Worm (Caenorhabditis elegans): ENCODE data around the gene Y50D4A.4.

Gene Y50D4A.4

ce11 chrV:1155914-1156313 lies 40.0 kb downstream of the Y50D4A.4 start, which contains the start of gene cmd-1:
TSS of gene cmd-1 (plus strand) at chrV:1156271.
- no peak for TF ChIP-seq K09A11.1 (tag; optimal IDR thresholded peaks at IDR 0.05; ENCODE audit: insufficient read depth)
- peak; percentile 12 for TF ChIP-seq unc-55 (GFP tag; optimal IDR thresholded peaks at IDR 0.05)

- peak; percentile 76 for TF ChIP-seq unc-42 (tag; optimal IDR thresholded peaks at IDR 0.05)
- no peak for TF ChIP-seq mec-3 (tag; optimal IDR thresholded peaks at IDR 0.05; ENCODE audit: borderline replicate concordance)
- no peak for TF ChIP-seq dve-1 (tag; optimal IDR thresholded peaks at IDR 0.05)
- TF ChIP-seq unc-55 (GFP tag; optimal IDR thresholded peaks at IDR 0.05) = no peak
- no peak for TF ChIP-seq ets-4 (tag; optimal IDR thresholded peaks at IDR 0.05)
- TF ChIP-seq tbx-2 (tag; optimal IDR thresholded peaks at IDR 0.05) = no peak
- TF ChIP-seq sdc-2 (tag; optimal IDR thresholded peaks at IDR 0.05) = no peak
- TF ChIP-seq che-1 (tag; optimal IDR thresholded peaks at IDR 0.05) = no peak
Observed at ce11 chrV:1154472-1155278, 41.3 kb downstream of the Y50D4A.4 start.

ce11 chrV:1153925-1154324 lies 42.0 kb downstream of the Y50D4A.4 start:
- no peak for TF ChIP-seq mec-3 (tag; optimal IDR thresholded peaks at IDR 0.05; ENCODE audit: borderline replicate concordance)
- peak; percentile 41 for TF ChIP-seq ceh-18 (tag; optimal IDR thresholded peaks at IDR 0.05)
- TF ChIP-seq hlh-15 (tag; optimal IDR thresholded peaks at IDR 0.05) = no peak
- TF ChIP-seq pat-9 (tag; optimal IDR thresholded peaks at IDR 0.05) = no peak
- no peak for TF ChIP-seq C38D4.7 (GFP tag; optimal IDR thresholded peaks at IDR 0.05)
- no peak for TF ChIP-seq ceh-30 (tag; optimal IDR thresholded peaks at IDR 0.05)
- TF ChIP-seq tbx-7 (tag; optimal IDR thresholded peaks at IDR 0.05) = no peak
- no peak for TF ChIP-seq pha-2 (tag; optimal IDR thresholded peaks at IDR 0.05)
- TF ChIP-seq fax-1 (tag; optimal IDR thresholded peaks at IDR 0.05) = no peak
- TF ChIP-seq K02D7.2 (tag; optimal IDR thresholded peaks at IDR 0.05) = no peak
- no peak for TF ChIP-seq ceh-2 (tag; optimal IDR thresholded peaks at IDR 0.05)
- TF ChIP-seq elt-4 (tag; optimal IDR thresholded peaks at IDR 0.05) = no peak
- TF ChIP-seq hlh-13 (GFP tag; optimal IDR thresholded peaks at IDR 0.05) = no peak
- no peak for TF ChIP-seq Y22D7AL.16 (tag; optimal IDR thresholded peaks at IDR 0.05)
- no peak for TF ChIP-seq elt-2 (tag; optimal IDR thresholded peaks at IDR 0.05)
- no peak for TF ChIP-seq ceh-24 (tag; optimal IDR thresholded peaks at IDR 0.05)
- no peak for TF ChIP-seq unc-55 (GFP tag; optimal IDR thresholded peaks at IDR 0.05)
- TF ChIP-seq T23F11.4 (GFP tag; optimal IDR thresholded peaks at IDR 0.05) = no peak
- TF ChIP-seq zip-5 (tag; optimal IDR thresholded peaks at IDR 0.05) = no peak
- TF ChIP-seq pha-4 (tag; optimal IDR thresholded peaks at IDR 0.05) = no peak
- TF ChIP-seq F13H6.1 (tag; optimal IDR thresholded peaks at IDR 0.05) = peak; percentile 46
- no peak for TF ChIP-seq npax-4 (tag; optimal IDR thresholded peaks at IDR 0.05)
- no peak for TF ChIP-seq ref-2 (tag; optimal IDR thresholded peaks at IDR 0.05)
- TF ChIP-seq ceh-14 (tag; optimal IDR thresholded peaks at IDR 0.05) = peak; percentile 68
- TF ChIP-seq hlh-8 (tag; optimal IDR thresholded peaks at IDR 0.05) = no peak
- no peak for TF ChIP-seq nhr-232 (tag; optimal IDR thresholded peaks at IDR 0.05)
- TF ChIP-seq ceh-9 (tag; optimal IDR thresholded peaks at IDR 0.05) = no peak
- TF ChIP-seq dmd-4 (tag; optimal IDR thresholded peaks at IDR 0.05; ENCODE audit: borderline replicate concordance) = peak; percentile 49
- TF ChIP-seq pros-1 (tag; optimal IDR thresholded peaks at IDR 0.05) = no peak
- no peak for TF ChIP-seq pqm-1 (tag; optimal IDR thresholded peaks at IDR 0.05)
- TF ChIP-seq K09A11.1 (tag; optimal IDR thresholded peaks at IDR 0.05; ENCODE audit: insufficient read depth) = no peak
- TF ChIP-seq ahr-1 (tag; optimal IDR thresholded peaks at IDR 0.05) = no peak
- no peak for TF ChIP-seq lim-6 (tag; optimal IDR thresholded peaks at IDR 0.05)
- TF ChIP-seq hlh-30 (tag; optimal IDR thresholded peaks at IDR 0.05; ENCODE audit: insufficient read depth) = no peak
- TF ChIP-seq ztf-16 (tag; optimal IDR thresholded peaks at IDR 0.05) = no peak
- TF ChIP-seq ceh-6 (GFP tag; optimal IDR thresholded peaks at IDR 0.05) = peak; percentile 15
- TF ChIP-seq sox-4 (tag; optimal IDR thresholded peaks at IDR 0.05) = no peak
- no peak for TF ChIP-seq pax-1 (tag; optimal IDR thresholded peaks at IDR 0.05)
- TF ChIP-seq lin-11 (tag; optimal IDR thresholded peaks at IDR 0.05) = no peak
- TF ChIP-seq fkh-10 (GFP tag; optimal IDR thresholded peaks at IDR 0.05) = no peak
- TF ChIP-seq ets-4 (tag; optimal IDR thresholded peaks at IDR 0.05) = no peak
- no peak for TF ChIP-seq tbx-2 (tag; optimal IDR thresholded peaks at IDR 0.05)
- TF ChIP-seq odd-2 (tag; optimal IDR thresholded peaks at IDR 0.05) = no peak
